Worm (Caenorhabditis elegans): ENCODE data around the gene C09G1.5.
A peak's percentile ranks its signal among the peaks of the same experiment; 100 is the strongest.

Gene C09G1.5

DNA sequence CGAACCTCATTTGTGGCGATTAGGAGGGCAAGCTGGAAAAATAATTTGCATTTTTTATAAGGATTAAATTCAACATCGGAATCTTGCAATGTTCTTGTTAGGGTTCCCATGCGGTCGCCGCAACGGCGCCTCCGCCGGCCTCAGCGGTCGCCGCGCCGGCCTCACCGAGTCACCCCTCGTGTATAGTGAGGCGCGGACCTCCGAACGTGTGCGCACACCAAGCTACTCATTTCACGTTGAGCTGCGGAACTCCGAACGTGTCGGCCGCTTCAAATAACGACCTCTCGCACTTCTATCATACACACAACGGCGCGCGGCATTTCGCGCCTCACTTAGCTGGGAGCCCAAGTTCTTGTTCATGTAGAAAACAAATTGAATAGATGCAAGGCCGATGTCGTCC lies 21.0 kb upstream of the C09G1.5 start:
- TF ChIP-seq F26F4.8 (GFP tag; conservative IDR thresholded peaks at IDR 0.05) (no peak), R02D3.7 (tag; optimal IDR thresholded peaks at IDR 0.05) (no peak), daf-19 (GFP tag; conservative IDR thresholded peaks at IDR 0.05) (no peak), ZK546.5 (tag; optimal IDR thresholded peaks at IDR 0.05) (no peak), nhr-25 (tag; optimal IDR thresholded peaks at IDR 0.05; ENCODE audit: borderline replicate concordance, insufficient read depth) (no peak), set-16 (GFP tag; IDR thresholded peaks at IDR 0.05) (peak; percentile 91), ceh-20 (GFP tag; IDR thresholded peaks at IDR 0.05) (no peak), madf-5 (GFP tag; IDR thresholded peaks at IDR 0.05) (0 out of 4 replicates have a peak, but pooled peaks of 1 of the 2 experiments have one; percentile 28), ceh-28 (tag; optimal IDR thresholded peaks at IDR 0.05) (no peak), snpc-1.2 (GFP tag; IDR thresholded peaks at IDR 0.05) (peak; percentile 29; the same call in 1 of the 2 replicates), attf-4 (tag; optimal IDR thresholded peaks at IDR 0.05) (no peak), cey-2 (tag; optimal IDR thresholded peaks at IDR 0.05; ENCODE audit: borderline replicate concordance, insufficient read depth) (no peak), mxl-3 (GFP tag; optimal IDR thresholded peaks at IDR 0.05) (no peak), zip-2 (tag; optimal IDR thresholded peaks at IDR 0.05) (no peak), hlh-11 (tag; optimal IDR thresholded peaks at IDR 0.05) (no peak), nhr-28 (tag; optimal IDR thresholded peaks at IDR 0.05) (no peak), fkh-10 (GFP tag; optimal IDR thresholded peaks at IDR 0.05) (no peak), F10B5.3 (tag; optimal IDR thresholded peaks at IDR 0.05) (no peak), php-3 (GFP tag; IDR thresholded peaks at IDR 0.05) (no peak), ZK337.2 (GFP tag; IDR thresholded peaks at IDR 0.05) (no peak), zfp-3 (GFP tag; conservative IDR thresholded peaks at IDR 0.05) (no peak), ceh-44 (GFP tag; IDR thresholded peaks at IDR 0.05) (no peak)

- TF ChIP-seq lin-15B (tag; optimal IDR thresholded peaks at IDR 0.05), result no peak
- TF ChIP-seq hlh-11 (tag; optimal IDR thresholded peaks at IDR 0.05), result no peak
- no peak for TF ChIP-seq ceh-62 (tag; optimal IDR thresholded peaks at IDR 0.05)
- TF ChIP-seq vab-7 (GFP tag; IDR thresholded peaks at IDR 0.05), result no peak
- TF ChIP-seq nhr-76 (tag; optimal IDR thresholded peaks at IDR 0.05), result no peak
- TF ChIP-seq ZK337.2 (GFP tag; IDR thresholded peaks at IDR 0.05), result no peak
- TF ChIP-seq hif-1 (tag; optimal IDR thresholded peaks at IDR 0.05), result no peak
- TF ChIP-seq mxl-2 (GFP tag; conservative IDR thresholded peaks at IDR 0.05), result no peak
- no peak for TF ChIP-seq snpc-4 (tag; optimal IDR thresholded peaks at IDR 0.05)
Observed at ce11 chrX:15939224-15939623, 19.6 kb upstream of the C09G1.5 start, which contains the start of gene mrp-3. TSS of gene mrp-3 (minus strand) at chrX:15939324.

DNA sequence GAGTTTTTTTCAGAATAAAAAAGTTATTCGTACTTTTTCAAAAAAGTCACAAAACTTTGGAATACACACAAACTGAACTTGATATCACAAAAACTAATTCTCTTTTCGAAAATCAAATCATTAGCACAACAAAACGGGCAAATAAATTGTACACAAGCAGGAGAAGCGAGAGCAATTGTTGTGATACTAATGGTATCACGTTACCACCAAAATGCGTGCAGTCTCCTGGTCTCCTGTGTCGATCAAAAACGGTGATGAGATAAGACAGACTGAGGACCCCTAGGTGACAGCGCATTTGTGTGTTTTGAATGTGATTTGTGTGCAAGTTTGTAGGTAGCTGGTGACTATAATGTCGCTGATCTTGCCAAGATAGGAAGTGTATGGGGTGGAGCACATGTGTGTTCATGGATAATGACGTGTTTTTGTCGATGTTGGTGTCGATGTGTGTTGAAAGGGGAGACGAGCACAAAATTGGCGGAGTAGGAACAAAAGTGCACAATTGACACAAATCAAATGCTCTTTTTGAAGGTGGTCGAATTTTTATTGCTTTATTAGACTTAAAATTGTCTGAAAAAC lies 19.0 kb upstream of the C09G1.5 start:
- peak; percentile 69 for TF ChIP-seq dve-1 (tag; optimal IDR thresholded peaks at IDR 0.05; ENCODE audit: insufficient read depth)
- no peak for TF ChIP-seq nhr-25 (tag; optimal IDR thresholded peaks at IDR 0.05; ENCODE audit: borderline replicate concordance, insufficient read depth)
- TF ChIP-seq daf-16 (GFP tag; optimal IDR thresholded peaks at IDR 0.05), result no peak
- TF ChIP-seq daf-16 (tag; optimal IDR thresholded peaks at IDR 0.05), result peak; percentile 94
- TF ChIP-seq mdl-1 (tag; optimal IDR thresholded peaks at IDR 0.05), result peak in 1 of 2 experiments; percentile 33
- no peak for TF ChIP-seq lin-38 (GFP tag; IDR thresholded peaks at IDR 0.05)
- peak; percentile 82 for TF ChIP-seq hlh-11 (tag; optimal IDR thresholded peaks at IDR 0.05)
- TF ChIP-seq unc-130 (GFP tag; optimal IDR thresholded peaks at IDR 0.05), result no peak
- TF ChIP-seq ZK546.5 (tag; optimal IDR thresholded peaks at IDR 0.05), result no peak
- TF ChIP-seq tra-1 (GFP tag; IDR thresholded peaks at IDR 0.05), result peak; percentile 42; the same call in 1 of the 2 replicates
- TF ChIP-seq F26F4.8 (GFP tag; conservative IDR thresholded peaks at IDR 0.05), result no peak
- TF ChIP-seq hif-1 (tag; optimal IDR thresholded peaks at IDR 0.05), result peak in 1 of 2 experiments; percentile 38
- TF ChIP-seq dmd-6 (GFP tag; IDR thresholded peaks at IDR 0.05), result peak; percentile 84
- no peak for TF ChIP-seq zfp-2 (tag; optimal IDR thresholded peaks at IDR 0.05)
- no peak for TF ChIP-seq daf-12 (tag; optimal IDR thresholded peaks at IDR 0.05)
- TF ChIP-seq dmd-8 (GFP tag; IDR thresholded peaks at IDR 0.05), result no peak
- TF ChIP-seq nhr-102 (tag; optimal IDR thresholded peaks at IDR 0.05), result peak; percentile 95
- peak in 1 of 2 experiments; percentile 99 for TF ChIP-seq unc-62 (GFP tag; optimal IDR thresholded peaks at IDR 0.05 in 1 of 2)
- TF ChIP-seq unc-62 (tag; optimal IDR thresholded peaks at IDR 0.05), result no peak
- no peak for TF ChIP-seq nhr-41 (GFP tag; IDR thresholded peaks at IDR 0.05)
- peak; percentile 76 for TF ChIP-seq nhr-28 (tag; optimal IDR thresholded peaks at IDR 0.05)
- TF ChIP-seq nhr-77 (tag; optimal IDR thresholded peaks at IDR 0.05), result peak; percentile 12
- TF ChIP-seq nhr-48 (tag; optimal IDR thresholded peaks at IDR 0.05), result peak; percentile 45
- peak; percentile 59 for TF ChIP-seq pqm-1 (tag; optimal IDR thresholded peaks at IDR 0.05)
- TF ChIP-seq ztf-11 (tag; optimal IDR thresholded peaks at IDR 0.05), result no peak
